Fruit fly (Drosophila melanogaster): ENCODE results near the gene CG44139.

Gene CG44139

dm6 chr2L:2454644-2455043 is 30.0 kb downstream of the CG44139 start:
- TF ChIP-seq Mio (GFP tag; optimal IDR thresholded peaks at IDR 0.05) (no peak), CG32264 (GFP tag; optimal IDR thresholded peaks at IDR 0.05) (no peak), dl (GFP tag; optimal IDR thresholded peaks at IDR 0.05; ENCODE audit: insufficient read depth in 1 of 2, partially characterized antibody in 2 of 2) (peak in 1 of 2 experiments; percentile 47), HLH106 (tag; optimal IDR thresholded peaks at IDR 0.05) (no peak), dmrt93B (GFP tag; optimal IDR thresholded peaks at IDR 0.05) (no peak)

- TF ChIP-seq sage (GFP tag; optimal IDR thresholded peaks at IDR 0.05) (no peak), jim (GFP tag; optimal IDR thresholded peaks at IDR 0.05) (no peak), woc (GFP tag; optimal IDR thresholded peaks at IDR 0.05) (no peak), br (GFP tag; optimal IDR thresholded peaks at IDR 0.05) (no peak), CG9705 (GFP tag; optimal IDR thresholded peaks at IDR 0.05) (no peak), Rel (GFP tag; optimal IDR thresholded peaks at IDR 0.05) (no peak), Rel (tag; optimal IDR thresholded peaks at IDR 0.05) (no peak), usp (GFP tag; optimal IDR thresholded peaks at IDR 0.05) (no peak), Hr83 (GFP tag; optimal IDR thresholded peaks at IDR 0.05; ENCODE audit: poor library complexity, severe bottlenecking) (no peak), HLH106 (tag; optimal IDR thresholded peaks at IDR 0.05) (no peak), Dfd (GFP tag; optimal IDR thresholded peaks at IDR 0.05) (no peak), psq (GFP tag; optimal IDR thresholded peaks at IDR 0.05) (no peak), tai (GFP tag; optimal IDR thresholded peaks at IDR 0.05) (no peak), h (GFP tag; optimal IDR thresholded peaks at IDR 0.05) (no peak), dsf (GFP tag; optimal IDR thresholded peaks at IDR 0.05; ENCODE audit: borderline replicate concordance) (no peak), dl (GFP tag; optimal IDR thresholded peaks at IDR 0.05; ENCODE audit: insufficient read depth in 1 of 2, partially characterized antibody in 2 of 2) (no peak), sv (GFP tag; optimal IDR thresholded peaks at IDR 0.05) (no peak), OdsH (GFP tag; optimal IDR thresholded peaks at IDR 0.05) (no peak), Mio (GFP tag; optimal IDR thresholded peaks at IDR 0.05) (no peak)
Observed at dm6 chr2L:2456516-2457392, 32.2 kb downstream of the CG44139 start.

dm6 chr2L:2459238-2459637 is 34.6 kb downstream of the CG44139 start:
- no peak for TF ChIP-seq Hr78 (GFP tag; optimal IDR thresholded peaks at IDR 0.05)
- TF ChIP-seq Jra (GFP tag; optimal IDR thresholded peaks at IDR 0.05) = no peak
- TF ChIP-seq Rel (GFP tag; optimal IDR thresholded peaks at IDR 0.05) = no peak
- TF ChIP-seq Rel (tag; optimal IDR thresholded peaks at IDR 0.05) = no peak
- no peak for TF ChIP-seq Abd-B (GFP tag; optimal IDR thresholded peaks at IDR 0.05)
- no peak for TF ChIP-seq foxo (GFP tag; optimal IDR thresholded peaks at IDR 0.05)
- TF ChIP-seq usp (GFP tag; optimal IDR thresholded peaks at IDR 0.05) = no peak
- no peak for TF ChIP-seq fru (GFP tag; optimal IDR thresholded peaks at IDR 0.05)
- TF ChIP-seq brk (GFP tag; optimal IDR thresholded peaks at IDR 0.05) = no peak
- TF ChIP-seq woc (GFP tag; optimal IDR thresholded peaks at IDR 0.05) = no peak
- no peak for TF ChIP-seq Dfd (GFP tag; optimal IDR thresholded peaks at IDR 0.05)
- TF ChIP-seq pan (optimal IDR thresholded peaks at IDR 0.05) = no peak
- no peak for TF ChIP-seq Dif (GFP tag; optimal IDR thresholded peaks at IDR 0.05; ENCODE audit: partially characterized antibody)
- TF ChIP-seq sv (GFP tag; optimal IDR thresholded peaks at IDR 0.05) = no peak
- TF ChIP-seq Hnf4 (GFP tag; optimal IDR thresholded peaks at IDR 0.05) = no peak
- no peak for TF ChIP-seq HLH106 (tag; optimal IDR thresholded peaks at IDR 0.05)

dm6 chr2L:2461322-2461999 is 36.9 kb downstream of the CG44139 start:
- TF ChIP-seq pan (optimal IDR thresholded peaks at IDR 0.05) (no peak), CG9705 (GFP tag; optimal IDR thresholded peaks at IDR 0.05) (no peak), Dif (GFP tag; optimal IDR thresholded peaks at IDR 0.05; ENCODE audit: partially characterized antibody) (no peak), Vsx2 (GFP tag; optimal IDR thresholded peaks at IDR 0.05; ENCODE audit: partially characterized antibody) (no peak), tai (GFP tag; optimal IDR thresholded peaks at IDR 0.05) (no peak), CrebA (GFP tag; optimal IDR thresholded peaks at IDR 0.05; ENCODE audit: borderline replicate concordance) (no peak), Rel (GFP tag; optimal IDR thresholded peaks at IDR 0.05) (no peak), Rel (tag; optimal IDR thresholded peaks at IDR 0.05) (no peak), Hr78 (GFP tag; optimal IDR thresholded peaks at IDR 0.05) (no peak), Hr83 (GFP tag; optimal IDR thresholded peaks at IDR 0.05; ENCODE audit: poor library complexity, severe bottlenecking) (no peak), sv (GFP tag; optimal IDR thresholded peaks at IDR 0.05) (no peak), foxo (GFP tag; optimal IDR thresholded peaks at IDR 0.05) (peak in 1 of 2 experiments; percentile 20), ey (GFP tag; optimal IDR thresholded peaks at IDR 0.05) (peak; percentile 6), psq (GFP tag; optimal IDR thresholded peaks at IDR 0.05) (no peak), fru (GFP tag; optimal IDR thresholded peaks at IDR 0.05) (peak; percentile 1), brk (GFP tag; optimal IDR thresholded peaks at IDR 0.05) (no peak)

Data from whole organism, wandering third instar larva.